Worm (Caenorhabditis elegans) whole organism, young adult: Measurements from ENCODE around the gene wdr-37.

Source experiments
- B0035.1 ChIP-seq: sonication (generic microtip); optimal IDR thresholded peaks from 2 replicates; lab custom pipeline; 2016; ENCODE audit warnings: missing genetic modification characterization, mild to moderate bottlenecking, missing compliant biosample characterization, missing genotype, missing genetic modification reagents
- F33H1.4 ChIP-seq: fragments of 200-800 bp; sonication (Bioruptor generic); IDR thresholded peaks from 2 replicates; pipeline ENCODE4 v1.3.6; 2022; ENCODE audit warnings: missing genetic modification reagents, missing genetic modification characterization, missing compliant biosample characterization
- F57C9.4 ChIP-seq: sonication (generic microtip); optimal IDR thresholded peaks from 2 replicates; lab custom pipeline; 2017; ENCODE audit warnings: mild to moderate bottlenecking, missing genetic modification characterization, missing compliant biosample characterization
- K12H6.12 ChIP-seq: fragments of 200-800 bp; sonication (Bioruptor generic); optimal IDR thresholded peaks from 2 replicates; lab custom pipeline; 2018; ENCODE audit warnings: mild to moderate bottlenecking, missing genetic modification characterization, missing compliant biosample characterization
- T07F8.4 ChIP-seq: sonication (generic microtip); optimal IDR thresholded peaks from 2 replicates; lab custom pipeline; 2016; ENCODE audit warnings: mild to moderate bottlenecking, missing genetic modification characterization, moderate library complexity, missing compliant biosample characterization
- Y67H2A.10 ChIP-seq: fragments of 200-800 bp; sonication (Bioruptor generic); conservative IDR thresholded peaks from 2 replicates; pipeline ENCODE4 v1.3.6; 2022; ENCODE audit warnings: missing genetic modification reagents, missing genetic modification characterization, missing compliant biosample characterization
- Y95B8A.8 ChIP-seq: fragments of 200-800 bp; sonication (Bioruptor generic); IDR thresholded peaks from 2 replicates; pipeline ENCODE4 v1.3.6; 2022; ENCODE audit warnings: missing genetic modification reagents, missing genetic modification characterization, missing compliant biosample characterization
- attf-5 ChIP-seq: fragments of 200-800 bp; sonication (Bioruptor generic); optimal IDR thresholded peaks from 2 replicates; lab custom pipeline; 2018; ENCODE audit warnings: mild to moderate bottlenecking, missing genetic modification characterization, missing compliant biosample characterization
- bed-2 ChIP-seq: fragments of 200-800 bp; sonication (Bioruptor generic); IDR thresholded peaks from 2 replicates; pipeline ENCODE4 v1.3.6; 2022; ENCODE audit warnings: missing genetic modification reagents, missing genetic modification characterization, missing compliant biosample characterization
- ccch-3 ChIP-seq: fragments of 200-800 bp; sonication (Bioruptor generic); optimal IDR thresholded peaks from 2 replicates; lab custom pipeline; 2018; ENCODE audit warnings: mild to moderate bottlenecking, missing genetic modification characterization, missing compliant biosample characterization
- cebp-1 ChIP-seq, 2 experiments: fragments of 200-800 bp in 1 of 2; sonication (Bioruptor generic) in 1 of 2; sonication (generic microtip) in 1 of 2; IDR thresholded peaks in 1 of 2; optimal IDR thresholded peaks in 1 of 2; 2 replicates each; pipeline versions ENCODE4 v1.3.6 to Lab custom; 2017 to 2022; ENCODE audit warnings: missing compliant biosample characterization in 2 of 2, missing genetic modification characterization in 2 of 2, mild to moderate bottlenecking in 1 of 2, missing genetic modification reagents in 1 of 2, moderate library complexity in 1 of 2
- ceh-100 ChIP-seq: fragments of 200-800 bp; sonication (Bioruptor generic); IDR thresholded peaks from 2 replicates; pipeline ENCODE4 v1.3.6; 2022; ENCODE audit warnings: missing genetic modification reagents, missing genetic modification characterization, missing compliant biosample characterization
- chd-7 ChIP-seq: sonication (generic microtip); optimal IDR thresholded peaks from 2 replicates; lab custom pipeline; 2016; ENCODE audit warnings: mild to moderate bottlenecking, missing genetic modification characterization, moderate library complexity, missing compliant biosample characterization
- die-1 ChIP-seq: sonication (generic microtip); optimal IDR thresholded peaks from 2 replicates; lab custom pipeline; 2016; ENCODE audit warnings: missing genotype, mild to moderate bottlenecking, missing genetic modification characterization, missing compliant biosample characterization
- egl-44 ChIP-seq: fragments of 200-800 bp; sonication (Bioruptor generic); IDR thresholded peaks from 2 replicates; pipeline ENCODE4 v1.3.6; 2022; ENCODE audit warnings: missing genetic modification reagents, missing genetic modification characterization, missing compliant biosample characterization
- egrh-3 ChIP-seq: fragments of 200-800 bp; sonication (Bioruptor generic); IDR thresholded peaks from 2 replicates; pipeline ENCODE4 v1.3.6; 2022; ENCODE audit warnings: missing genetic modification reagents, missing genetic modification characterization, missing compliant biosample characterization
- him-1 ChIP-seq: sonication (generic microtip); optimal IDR thresholded peaks from 2 replicates; lab custom pipeline; 2016; ENCODE audit warnings: missing genotype, missing genetic modification reagents, missing genetic modification characterization, missing compliant biosample characterization
- hlh-12 ChIP-seq: sonication (generic microtip); optimal IDR thresholded peaks from 2 replicates; lab custom pipeline; 2016; ENCODE audit warnings: missing genetic modification characterization, missing compliant biosample characterization
- hrde-1 ChIP-seq: sonication (generic microtip); optimal IDR thresholded peaks from 2 replicates; lab custom pipeline; 2016; ENCODE audit warnings: missing genetic modification characterization, mild to moderate bottlenecking, missing compliant biosample characterization, moderate library complexity, missing genotype, missing genetic modification reagents, borderline replicate concordance
- hsf-1 ChIP-seq: fragments of 200-800 bp; sonication (Bioruptor generic); IDR thresholded peaks from 2 replicates; pipeline ENCODE4 v1.3.6; 2022; ENCODE audit warnings: missing genetic modification reagents, missing genetic modification characterization, missing compliant biosample characterization
- let-607 ChIP-seq, 2 experiments: fragments of 200-800 bp in 1 of 2; sonication (Bioruptor generic) in 1 of 2; sonication (generic microtip) in 1 of 2; optimal IDR thresholded peaks; 2 replicates each; lab custom pipeline; 2016 to 2018; ENCODE audit warnings: mild to moderate bottlenecking in 2 of 2, missing compliant biosample characterization in 2 of 2, missing genetic modification characterization in 2 of 2, moderate library complexity in 2 of 2, missing genotype in 1 of 2
- madf-10 ChIP-seq: sonication (generic microtip); optimal IDR thresholded peaks from 2 replicates; lab custom pipeline; 2016; ENCODE audit warnings: mild to moderate bottlenecking, missing genetic modification characterization, missing compliant biosample characterization
- madf-6 ChIP-seq: fragments of 200-800 bp; sonication (Bioruptor generic); IDR thresholded peaks from 2 replicates; pipeline ENCODE4 v1.3.6; 2022; ENCODE audit warnings: missing genetic modification reagents, missing genetic modification characterization, missing compliant biosample characterization
- madf-8 ChIP-seq: fragments of 200-800 bp; sonication (Bioruptor generic); conservative IDR thresholded peaks from 2 replicates; pipeline ENCODE4 v1.3.6; 2022; ENCODE audit warnings: missing genetic modification reagents, missing genetic modification characterization, missing compliant biosample characterization
- mes-4 ChIP-seq: sonication (generic microtip); optimal IDR thresholded peaks from 2 replicates; lab custom pipeline; 2016; ENCODE audit warnings: missing genotype, missing genetic modification characterization, missing compliant biosample characterization
- nhr-27 ChIP-seq: fragments of 200-800 bp; sonication (Bioruptor generic); optimal IDR thresholded peaks from 2 replicates; lab custom pipeline; 2018; ENCODE audit warnings: mild to moderate bottlenecking, missing genetic modification characterization, moderate library complexity, missing compliant biosample characterization
- rpc-1 ChIP-seq, 2 experiments: fragments of 150-350 bp in 1 of 2; sonication (generic microtip) in 1 of 2; optimal IDR thresholded peaks; 2 replicates each; lab custom pipeline; 2014 to 2018; ENCODE audit warnings: missing biosample characterization in 1 of 2, missing genetic modification characterization in 1 of 2, missing genetic modification reagents in 1 of 2, missing genotype in 1 of 2
- sea-2 ChIP-seq: fragments of 200-800 bp; sonication (Bioruptor generic); IDR thresholded peaks from 2 replicates; pipeline ENCODE4 v1.3.6; 2022; ENCODE audit warnings: missing genetic modification characterization, missing compliant biosample characterization
- tbx-9 ChIP-seq: sonication (generic microtip); optimal IDR thresholded peaks from 2 replicates; lab custom pipeline; 2016; ENCODE audit warnings: borderline replicate concordance, missing genetic modification characterization, inconsistent platforms, missing compliant biosample characterization
- tlf-1 ChIP-seq: fragments of 200-800 bp; sonication (Bioruptor generic); optimal IDR thresholded peaks from 2 replicates; lab custom pipeline; 2018; ENCODE audit warnings: mild to moderate bottlenecking, missing genetic modification characterization, missing compliant biosample characterization
- ztf-18 ChIP-seq: sonication (generic microtip); optimal IDR thresholded peaks from 2 replicates; lab custom pipeline; 2016; ENCODE audit warnings: missing genotype, mild to moderate bottlenecking, missing genetic modification characterization, missing compliant biosample characterization
- ztf-25 ChIP-seq: fragments of 200-800 bp; sonication (Bioruptor generic); IDR thresholded peaks from 2 replicates; pipeline ENCODE4 v1.3.6; 2022; ENCODE audit warnings: missing genetic modification reagents, missing genetic modification characterization, missing compliant biosample characterization
- ztf-28 ChIP-seq: fragments of 200-800 bp; sonication (Bioruptor generic); IDR thresholded peaks from 2 replicates; pipeline ENCODE4 v1.3.6; 2022; ENCODE audit warnings: missing genetic modification reagents, missing genetic modification characterization, missing compliant biosample characterization
- ztf-6 ChIP-seq: fragments of 200-800 bp; sonication (Bioruptor generic); IDR thresholded peaks from 2 replicates; pipeline ENCODE4 v1.3.6; 2022; ENCODE audit warnings: missing genetic modification reagents, missing genetic modification characterization, missing compliant biosample characterization

Gene wdr-37

ce11 chrIII:5581049-5581448, 18.8 kb downstream of the wdr-37 start, which contains the start of gene F56D2.5:
Gene F56D2.5, minus strand, starts transcription at chrIII:5581419.
- TF ChIP-seq Y95B8A.8 (GFP tag; lab: Robert Waterston, UW) (no peak), cebp-1 (GFP tag; IDR thresholded peaks at IDR 0.05; lab: Robert Waterston, UW) (peak; percentile 93), cebp-1 (tag; optimal IDR thresholded peaks at IDR 0.05; lab: Kevin White, UChicago) (peak; percentile 97)

DNA sequence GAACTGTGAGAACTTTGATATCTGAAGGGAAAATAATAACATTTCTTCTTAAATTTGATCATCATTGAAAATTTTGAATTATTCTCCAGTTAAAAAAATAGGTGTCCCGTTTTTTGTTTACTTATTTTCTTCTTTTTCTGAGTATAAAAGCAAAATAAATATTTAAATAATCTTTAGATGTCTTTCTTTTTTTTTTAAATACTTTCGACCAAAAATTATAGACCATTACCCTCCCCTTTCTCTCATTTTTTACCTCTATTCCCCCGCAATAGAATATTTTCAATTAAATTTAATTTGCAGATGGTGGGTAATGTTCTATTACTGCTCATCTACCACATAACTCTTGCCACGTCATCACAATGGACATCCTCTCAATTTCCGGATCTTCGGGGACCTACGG, 26.2 kb downstream of the wdr-37 start, which contains the start of gene molo-1:
Gene molo-1 (plus strand): TSS at position 301 of the 400 bp plus-strand sequence.
- no peak for TF ChIP-seq ztf-28
- TF ChIP-seq Y67H2A.10 (GFP tag; lab: Robert Waterston, UW), result no peak
- no peak for TF ChIP-seq tlf-1 (GFP tag; lab: Kevin White, UChicago)
- no peak for TF ChIP-seq hlh-12 (tag; lab: Kevin White, UChicago)
- no peak for TF ChIP-seq hrde-1 (tag; lab: Kevin White, UChicago)
- no peak for TF ChIP-seq let-607 (tag; optimal IDR thresholded peaks at IDR 0.05; lab: Kevin White, UChicago)
- TF ChIP-seq egrh-3 (GFP tag; lab: Robert Waterston, UW), result no peak
- TF ChIP-seq him-1 (tag; lab: Kevin White, UChicago), result no peak
- TF ChIP-seq hsf-1, result no peak
- no peak for TF ChIP-seq madf-6 (GFP tag; lab: Robert Waterston, UW)
- TF ChIP-seq tbx-9 (tag; lab: Kevin White, UChicago), result no peak
- no peak for TF ChIP-seq Y95B8A.8 (GFP tag; lab: Robert Waterston, UW)
- no peak for TF ChIP-seq madf-10 (tag; lab: Kevin White, UChicago)
- no peak for TF ChIP-seq F57C9.4 (tag; lab: Kevin White, UChicago)
- no peak for TF ChIP-seq ztf-25
- no peak for TF ChIP-seq K12H6.12 (tag; lab: Kevin White, UChicago)

DNA sequence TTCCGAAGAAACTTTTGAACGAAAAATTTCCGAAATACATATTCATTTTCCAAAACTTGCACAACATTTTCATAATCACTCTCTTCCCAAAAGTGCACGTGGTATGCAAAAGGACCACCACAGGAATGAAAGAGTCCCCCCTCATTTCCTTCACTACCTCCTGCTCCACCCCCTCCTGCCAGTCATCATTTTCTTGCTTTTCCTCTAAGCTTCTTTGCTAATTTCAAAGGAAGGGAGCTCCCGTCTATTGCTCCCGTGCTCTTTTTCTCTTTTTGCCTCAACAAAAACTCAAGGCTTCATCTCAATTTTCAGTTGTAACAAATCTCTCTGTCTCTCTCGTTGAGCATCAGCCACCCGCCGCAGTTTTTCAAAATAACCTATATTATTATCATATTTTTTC, 27.1 kb downstream of the wdr-37 start:
- TF ChIP-seq madf-8 (no peak), ztf-6 (GFP tag; lab: Robert Waterston, UW) (no peak), ztf-18 (tag; lab: Kevin White, UChicago) (no peak), mes-4 (no peak), nhr-27 (tag; lab: Kevin White, UChicago) (no peak), attf-5 (GFP tag; lab: Kevin White, UChicago) (no peak), die-1 (tag; lab: Kevin White, UChicago) (no peak), F33H1.4 (GFP tag; lab: Robert Waterston, UW) (no peak), egl-44 (GFP tag; lab: Robert Waterston, UW) (no peak), bed-2 (no peak), ccch-3 (no peak)

DNA sequence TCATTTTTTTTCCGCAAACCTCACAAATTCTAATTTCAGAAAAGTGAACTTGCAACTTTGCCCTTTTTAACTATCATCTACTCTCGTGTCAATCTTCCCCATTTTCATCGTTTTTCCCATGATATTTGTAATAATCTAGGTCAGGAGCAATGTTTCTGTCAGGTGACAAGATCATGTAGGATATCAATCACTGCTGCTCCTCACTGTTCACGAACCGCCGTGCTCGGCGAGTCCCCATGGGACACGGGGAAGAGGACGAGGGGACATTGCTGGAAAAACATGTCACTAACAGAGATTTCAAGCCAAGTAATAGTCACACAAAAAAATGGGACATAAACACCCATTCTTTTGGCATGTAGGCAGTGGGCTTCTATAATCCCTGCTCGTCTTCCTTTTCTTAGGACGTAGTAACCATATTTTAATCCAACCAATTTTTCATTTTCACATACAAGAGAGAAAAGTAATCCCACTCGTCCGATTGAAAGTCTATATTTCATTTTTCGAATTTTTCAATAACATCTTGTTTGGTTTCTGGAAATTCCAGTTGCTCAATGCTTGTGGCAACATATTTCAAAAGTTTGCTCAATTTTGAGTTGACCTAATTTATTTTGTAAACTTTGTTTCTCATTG, 28.9 kb downstream of the wdr-37 start:
- TF ChIP-seq Y95B8A.8 (GFP tag; lab: Robert Waterston, UW), result no peak
- TF ChIP-seq T07F8.4 (tag; lab: Kevin White, UChicago), result no peak
- TF ChIP-seq chd-7 (tag; lab: Kevin White, UChicago), result no peak
- TF ChIP-seq B0035.1 (tag; lab: Kevin White, UChicago), result no peak
- no peak for TF ChIP-seq F57C9.4 (tag; lab: Kevin White, UChicago)
- no peak for TF ChIP-seq mes-4
- no peak for TF ChIP-seq rpc-1 (optimal IDR thresholded peaks at IDR 0.05; lab: Kevin White, UChicago)
- TF ChIP-seq rpc-1 (tag; optimal IDR thresholded peaks at IDR 0.05; lab: Kevin White, UChicago), result no peak
- TF ChIP-seq sea-2 (GFP tag; lab: Robert Waterston, UW), result no peak
- no peak for TF ChIP-seq ceh-100 (GFP tag; lab: Robert Waterston, UW)
